Worm (Caenorhabditis elegans) whole organism, late embryonic: ENCODE measurements around the gene C46F11.6.
A peak's percentile ranks its signal among the peaks of the same experiment; 100 is the strongest.

Source experiments
- K09A11.1 ChIP-seq: sonication (generic microtip); optimal IDR thresholded peaks from 2 replicates; lab custom pipeline; 2017; ENCODE audit warnings: antibody characterized with exemption, mild to moderate bottlenecking, missing genetic modification characterization, missing compliant biosample characterization; ENCODE audit not compliant: insufficient read depth
- ahr-1 ChIP-seq: sonication (generic microtip); optimal IDR thresholded peaks from 2 replicates; lab custom pipeline; 2016; ENCODE audit warnings: missing genetic modification characterization, missing compliant biosample characterization
- ama-1 ChIP-seq: fragments of 150-350 bp; optimal IDR thresholded peaks from 2 replicates; lab custom pipeline; 2014
- ceh-2 ChIP-seq: sonication (generic microtip); optimal IDR thresholded peaks from 2 replicates; lab custom pipeline; 2016; ENCODE audit warnings: missing genotype, missing genetic modification characterization, missing compliant biosample characterization
- ceh-24 ChIP-seq: sonication (generic microtip); optimal IDR thresholded peaks from 2 replicates; lab custom pipeline; 2016; ENCODE audit warnings: mild to moderate bottlenecking, missing genetic modification characterization, missing compliant biosample characterization
- ceh-31 ChIP-seq: sonication (generic microtip); optimal IDR thresholded peaks from 2 replicates; lab custom pipeline; 2016; ENCODE audit warnings: missing genetic modification characterization, missing compliant biosample characterization
- ceh-34 ChIP-seq: sonication (generic microtip); optimal IDR thresholded peaks from 2 replicates; lab custom pipeline; 2016; ENCODE audit warnings: mild to moderate bottlenecking, missing genetic modification characterization, missing compliant biosample characterization
- ceh-6 ChIP-seq: fragments of 200-800 bp; sonication (Bioruptor generic); optimal IDR thresholded peaks from 2 replicates; lab custom pipeline; 2018; ENCODE audit warnings: mild to moderate bottlenecking, missing genetic modification characterization, missing compliant biosample characterization
- ceh-9 ChIP-seq: sonication (generic microtip); optimal IDR thresholded peaks from 2 replicates; lab custom pipeline; 2016; ENCODE audit warnings: mild to moderate bottlenecking, missing genetic modification characterization, inconsistent platforms, missing compliant biosample characterization
- che-1 ChIP-seq: sonication (generic microtip); optimal IDR thresholded peaks from 2 replicates; lab custom pipeline; 2016; ENCODE audit warnings: mild to moderate bottlenecking, missing genetic modification characterization, missing compliant biosample characterization
- dve-1 ChIP-seq: sonication (generic microtip); optimal IDR thresholded peaks from 2 replicates; lab custom pipeline; 2017; ENCODE audit warnings: antibody characterized with exemption, mild to moderate bottlenecking, missing genetic modification characterization, missing compliant biosample characterization
- elt-2 ChIP-seq: sonication (generic microtip); optimal IDR thresholded peaks from 2 replicates; lab custom pipeline; 2016; ENCODE audit warnings: missing genetic modification reagents, missing genetic modification characterization, missing compliant biosample characterization
- elt-4 ChIP-seq: sonication (generic microtip); optimal IDR thresholded peaks from 2 replicates; lab custom pipeline; 2016; ENCODE audit warnings: missing genetic modification characterization, missing compliant biosample characterization
- eyg-1 ChIP-seq: sonication (generic microtip); optimal IDR thresholded peaks from 2 replicates; lab custom pipeline; 2016; ENCODE audit warnings: missing genotype, missing genetic modification characterization, missing compliant biosample characterization
- fax-1 ChIP-seq: sonication (generic microtip); optimal IDR thresholded peaks from 2 replicates; lab custom pipeline; 2016; ENCODE audit warnings: missing genotype, missing genetic modification characterization, missing compliant biosample characterization
- fkh-10 ChIP-seq: fragments of 150-350 bp; optimal IDR thresholded peaks from 2 replicates; lab custom pipeline; 2014; ENCODE audit warnings: missing biosample characterization, missing genetic modification reagents, missing genetic modification characterization
- hlh-15 ChIP-seq: sonication (generic microtip); optimal IDR thresholded peaks from 2 replicates; lab custom pipeline; 2016; ENCODE audit warnings: missing genetic modification characterization, missing compliant biosample characterization
- hlh-30 ChIP-seq: sonication (generic microtip); optimal IDR thresholded peaks from 2 replicates; lab custom pipeline; 2017; ENCODE audit warnings: antibody characterized with exemption, missing genetic modification characterization, missing compliant biosample characterization; ENCODE audit not compliant: insufficient read depth
- hlh-8 ChIP-seq: sonication (generic microtip); optimal IDR thresholded peaks from 2 replicates; lab custom pipeline; 2016; ENCODE audit warnings: missing genotype, missing genetic modification characterization, missing compliant biosample characterization
- lim-6 ChIP-seq: sonication (generic microtip); optimal IDR thresholded peaks from 2 replicates; lab custom pipeline; 2016; ENCODE audit warnings: missing genetic modification characterization, missing compliant biosample characterization
- lin-11 ChIP-seq: fragments of 200-800 bp; sonication (Bioruptor generic); optimal IDR thresholded peaks from 2 replicates; lab custom pipeline; 2018; ENCODE audit warnings: mild to moderate bottlenecking, missing genetic modification characterization, missing compliant biosample characterization
- nfya-1 ChIP-seq: sonication (generic microtip); optimal IDR thresholded peaks from 2 replicates; lab custom pipeline; 2017; ENCODE audit warnings: missing genetic modification characterization, mild to moderate bottlenecking, missing compliant biosample characterization, antibody characterized with exemption, moderate library complexity
- nhr-11 ChIP-seq: fragments of 150-350 bp; optimal IDR thresholded peaks from 2 replicates; lab custom pipeline; 2014; ENCODE audit warnings: missing biosample characterization, missing genetic modification characterization
- nhr-232 ChIP-seq: sonication (generic microtip); optimal IDR thresholded peaks from 2 replicates; lab custom pipeline; 2016; ENCODE audit warnings: missing genetic modification characterization, missing compliant biosample characterization
- odd-2 ChIP-seq: sonication (generic microtip); optimal IDR thresholded peaks from 2 replicates; lab custom pipeline; 2017; ENCODE audit warnings: antibody characterized with exemption, mild to moderate bottlenecking, missing genetic modification characterization, missing compliant biosample characterization
- pag-3 ChIP-seq: sonication (generic microtip); optimal IDR thresholded peaks from 2 replicates; lab custom pipeline; 2016; ENCODE audit warnings: missing compliant biosample characterization, missing genetic modification characterization, borderline replicate concordance
- pha-4 ChIP-seq: fragments of 150-350 bp; optimal IDR thresholded peaks from 2 replicates; lab custom pipeline; 2018; ENCODE audit warnings: missing biosample characterization, missing genetic modification reagents, missing genetic modification characterization
- ref-2 ChIP-seq: sonication (generic microtip); optimal IDR thresholded peaks from 2 replicates; lab custom pipeline; 2016; ENCODE audit warnings: missing genetic modification characterization, missing compliant biosample characterization
- syd-9 ChIP-seq: sonication (generic microtip); optimal IDR thresholded peaks from 2 replicates; lab custom pipeline; 2016; ENCODE audit warnings: mild to moderate bottlenecking, missing genetic modification characterization, moderate library complexity, missing compliant biosample characterization
- tbx-2 ChIP-seq: sonication (generic microtip); optimal IDR thresholded peaks from 2 replicates; lab custom pipeline; 2016; ENCODE audit warnings: missing genetic modification characterization, missing compliant biosample characterization
- tbx-7 ChIP-seq: sonication (generic microtip); optimal IDR thresholded peaks from 2 replicates; lab custom pipeline; 2016; ENCODE audit warnings: missing genotype, missing genetic modification characterization, missing compliant biosample characterization
- ttx-3 ChIP-seq: sonication (generic microtip); optimal IDR thresholded peaks from 2 replicates; lab custom pipeline; 2016; ENCODE audit warnings: missing genetic modification reagents, missing genetic modification characterization, missing compliant biosample characterization
- unc-3 ChIP-seq, 2 experiments: fragments of 200-800 bp in 1 of 2; sonication (Bioruptor generic) in 1 of 2; sonication (generic microtip) in 1 of 2; conservative IDR thresholded peaks in 1 of 2; optimal IDR thresholded peaks in 1 of 2; 2 replicates each; pipeline versions ENCODE4 v1.3.6 to Lab custom; 2016 to 2022; ENCODE audit warnings: missing compliant biosample characterization in 2 of 2, missing genetic modification characterization in 2 of 2, missing genetic modification reagents in 1 of 2
- unc-42 ChIP-seq: sonication (generic microtip); optimal IDR thresholded peaks from 2 replicates; lab custom pipeline; 2016; ENCODE audit warnings: missing genotype, missing genetic modification characterization, missing compliant biosample characterization
- unc-55 ChIP-seq: sonication (generic microtip); optimal IDR thresholded peaks from 2 replicates; lab custom pipeline; 2017; ENCODE audit warnings: missing biosample characterization, missing genetic modification reagents, missing genetic modification characterization
- ztf-16 ChIP-seq: sonication (generic microtip); optimal IDR thresholded peaks from 2 replicates; lab custom pipeline; 2017; ENCODE audit warnings: missing genetic modification characterization, missing compliant biosample characterization

The C46F11.6 gene

DNA sequence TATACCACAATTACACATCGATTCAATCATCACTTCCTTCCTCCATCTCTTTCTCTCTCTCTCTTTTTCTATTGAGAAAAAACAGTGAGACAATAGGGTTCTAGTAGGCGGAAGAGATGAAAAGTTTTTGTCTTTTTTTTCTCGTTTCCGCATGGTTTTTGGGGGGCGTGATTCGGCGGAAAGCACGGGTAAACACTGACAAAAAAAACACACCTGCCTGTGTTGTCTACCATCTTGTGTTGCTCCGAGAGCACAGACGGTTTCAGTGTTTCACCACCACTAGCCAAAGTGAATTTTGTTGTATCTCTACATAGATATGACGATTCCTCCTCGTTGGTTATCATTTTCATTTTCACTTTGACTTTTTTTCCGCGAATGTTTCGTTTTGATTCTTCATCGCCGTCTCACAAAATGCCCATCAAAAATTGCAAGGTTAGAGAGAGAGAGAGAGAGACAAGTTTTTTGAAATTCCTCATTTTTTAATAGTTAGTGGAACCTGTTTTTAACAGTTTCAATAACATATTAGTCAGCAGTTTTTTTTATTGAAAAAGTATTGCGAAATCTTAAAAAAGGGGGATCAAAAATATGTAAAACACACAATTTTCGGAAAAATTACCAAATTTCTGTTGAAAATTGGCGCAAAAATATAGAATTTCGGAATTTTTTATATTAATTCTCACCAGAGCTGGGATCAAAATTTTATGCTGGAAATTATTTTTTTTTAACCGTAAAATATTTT, 32.8 kb downstream of the C46F11.6 start:
- no peak for TF ChIP-seq ztf-16 (tag; lab: Kevin White, UChicago)
- no peak for TF ChIP-seq ref-2 (tag; lab: Kevin White, UChicago)
- no peak for TF ChIP-seq ahr-1 (tag; lab: Kevin White, UChicago)
- no peak for TF ChIP-seq ceh-9
- TF ChIP-seq che-1: no peak
- no peak for TF ChIP-seq unc-55 (GFP tag; lab: Kevin White, UChicago)
- TF ChIP-seq unc-42 (tag; lab: Kevin White, UChicago): no peak
- TF ChIP-seq tbx-7 (tag; lab: Kevin White, UChicago): no peak
- no peak for TF ChIP-seq eyg-1 (tag; lab: Kevin White, UChicago)
- TF ChIP-seq dve-1: no peak
- no peak for TF ChIP-seq nhr-232
- TF ChIP-seq pha-4 (tag; lab: Kevin White, UChicago): no peak
- no peak for TF ChIP-seq odd-2 (tag; lab: Kevin White, UChicago)
- no peak for TF ChIP-seq syd-9 (tag; lab: Kevin White, UChicago)

DNA sequence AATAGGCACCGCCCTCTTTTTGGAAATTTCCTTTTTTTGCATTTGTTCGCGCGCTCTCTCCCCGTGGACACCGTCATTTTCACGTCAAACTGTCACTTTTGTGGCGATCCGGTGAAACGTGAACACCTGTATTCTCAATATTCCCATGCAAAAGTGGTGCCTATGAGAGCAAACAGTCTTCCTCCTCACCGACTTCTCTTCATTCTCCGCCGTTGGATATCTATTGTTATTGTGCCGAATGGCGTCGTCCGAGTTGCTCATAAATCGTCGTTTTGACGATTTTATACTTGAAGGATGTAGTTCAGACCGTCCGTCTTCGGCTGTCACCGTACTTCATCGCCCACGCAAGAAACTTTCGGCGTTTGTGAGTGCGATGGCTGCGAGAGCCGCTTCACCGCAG, 34.4 kb downstream of the C46F11.6 start, which contains the start of gene rilp-1:
Gene rilp-1 (plus strand): TSS at position 301 of the 400 bp plus-strand sequence.
- TF ChIP-seq ceh-24 (tag; lab: Kevin White, UChicago) (no peak), syd-9 (tag; lab: Kevin White, UChicago) (no peak), tbx-2 (tag; lab: Kevin White, UChicago) (no peak), ama-1 (lab: Kevin White, UChicago) (no peak), elt-4 (tag; lab: Kevin White, UChicago) (no peak), pag-3 (tag; lab: Kevin White, UChicago) (no peak), ttx-3 (tag; lab: Kevin White, UChicago) (no peak), ceh-2 (tag; lab: Kevin White, UChicago) (no peak), hlh-30 (no peak), hlh-8 (tag; lab: Kevin White, UChicago) (no peak), ceh-34 (tag; lab: Kevin White, UChicago) (no peak), lim-6 (tag; lab: Kevin White, UChicago) (no peak), ref-2 (tag; lab: Kevin White, UChicago) (no peak), nhr-11 (tag; lab: Kevin White, UChicago) (no peak), fkh-10 (GFP tag; lab: Kevin White, UChicago) (no peak), unc-3 (GFP tag; conservative IDR thresholded peaks at IDR 0.05; lab: Robert Waterston, UW) (no peak), unc-3 (tag; optimal IDR thresholded peaks at IDR 0.05; lab: Kevin White, UChicago) (no peak), odd-2 (tag; lab: Kevin White, UChicago) (no peak), hlh-15 (tag; lab: Kevin White, UChicago) (no peak), ceh-6 (GFP tag; lab: Kevin White, UChicago) (no peak)

ce11 chrIII:3634873-3635272, 35.4 kb downstream of the C46F11.6 start:
- TF ChIP-seq K09A11.1 (tag; lab: Kevin White, UChicago) (no peak), elt-2 (tag; lab: Kevin White, UChicago) (no peak), nfya-1 (tag; lab: Kevin White, UChicago) (peak; percentile 96), fax-1 (tag; lab: Kevin White, UChicago) (no peak), ceh-9 (no peak), hlh-15 (tag; lab: Kevin White, UChicago) (no peak), ceh-31 (tag; lab: Kevin White, UChicago) (no peak), tbx-7 (tag; lab: Kevin White, UChicago) (no peak)

ce11 chrIII:3634158-3634557, 36.1 kb downstream of the C46F11.6 start:
- TF ChIP-seq unc-42 (tag; lab: Kevin White, UChicago): peak; percentile 75
- no peak for TF ChIP-seq lin-11
